Worm (Caenorhabditis elegans) whole organism, early embryonic: ENCODE measurements around the gene F01D5.10.
"Not testable (repeated sequence)": the region's sequence is repeated elsewhere in the genome, so short reads cannot be mapped to it uniquely, and the experiment has no call there.

Source experiments
- B0310.2 ChIP-seq: sonication (generic microtip); optimal IDR thresholded peaks from 2 replicates; lab custom pipeline; 2016; ENCODE audit warnings: mild to moderate bottlenecking, missing genetic modification characterization, missing compliant biosample characterization
- aly-1 ChIP-seq: sonication (generic microtip); optimal IDR thresholded peaks from 2 replicates; lab custom pipeline; 2016; ENCODE audit warnings: missing genetic modification characterization, missing compliant biosample characterization
- ama-1 ChIP-seq: fragments of 150-350 bp; optimal IDR thresholded peaks from 2 replicates; lab custom pipeline; 2014
- ceh-13 ChIP-seq: fragments of 200-800 bp; sonication (Bioruptor generic); optimal IDR thresholded peaks from 2 replicates; lab custom pipeline; 2018; ENCODE audit warnings: mild to moderate bottlenecking, missing genetic modification characterization, missing compliant biosample characterization
- ceh-36 ChIP-seq: sonication (generic microtip); optimal IDR thresholded peaks from 2 replicates; lab custom pipeline; 2016; ENCODE audit warnings: missing genetic modification characterization, inconsistent platforms, missing compliant biosample characterization
- ets-7 ChIP-seq: sonication (generic microtip); optimal IDR thresholded peaks from 2 replicates; lab custom pipeline; 2016; ENCODE audit warnings: missing genotype, missing genetic modification characterization, missing compliant biosample characterization
- hmg-4 ChIP-seq: fragments of 200-800 bp; sonication (Bioruptor generic); optimal IDR thresholded peaks from 2 replicates; lab custom pipeline; 2018; ENCODE audit warnings: mild to moderate bottlenecking, missing genetic modification characterization, missing compliant biosample characterization
- pes-1 ChIP-seq: fragments of 200-800 bp; sonication (Bioruptor generic); IDR thresholded peaks from 2 replicates; pipeline ENCODE4 v1.3.6; 2022; ENCODE audit warnings: missing genetic modification reagents, missing genetic modification characterization, missing compliant biosample characterization
- tbx-11 ChIP-seq: fragments of 200-800 bp; sonication (Bioruptor generic); IDR thresholded peaks from 2 replicates; pipeline ENCODE4 v1.3.6; 2022; ENCODE audit warnings: missing genetic modification characterization, missing compliant biosample characterization
- tbx-37 ChIP-seq: fragments of 200-800 bp; sonication (Bioruptor generic); conservative IDR thresholded peaks from 2 replicates; pipeline ENCODE4 v1.3.6; 2022; ENCODE audit warnings: missing genetic modification reagents, missing genetic modification characterization, missing compliant biosample characterization

ce11 chrII:13986061-13986460 lies 35.1 kb downstream of the F01D5.10 start:
- TF ChIP-seq tbx-11 (GFP tag; lab: Robert Waterston, UW); tbx-37 (GFP tag; lab: Robert Waterston, UW); ama-1; ets-7 (tag; lab: Kevin White, UChicago); aly-1 (tag; lab: Kevin White, UChicago); B0310.2 (tag; lab: Kevin White, UChicago); pes-1; ceh-13 (GFP tag; lab: Kevin White, UChicago); ceh-36 (tag; lab: Kevin White, UChicago); hmg-4 (GFP tag; lab: Kevin White, UChicago): not testable (repeated sequence)
